Worm (Caenorhabditis elegans): ENCODE data around the gene Y49E10.4.
"Not testable (repeated sequence)": the region's sequence is repeated elsewhere in the genome, so short reads cannot be mapped to it uniquely, and the experiment has no call there.

DNA sequence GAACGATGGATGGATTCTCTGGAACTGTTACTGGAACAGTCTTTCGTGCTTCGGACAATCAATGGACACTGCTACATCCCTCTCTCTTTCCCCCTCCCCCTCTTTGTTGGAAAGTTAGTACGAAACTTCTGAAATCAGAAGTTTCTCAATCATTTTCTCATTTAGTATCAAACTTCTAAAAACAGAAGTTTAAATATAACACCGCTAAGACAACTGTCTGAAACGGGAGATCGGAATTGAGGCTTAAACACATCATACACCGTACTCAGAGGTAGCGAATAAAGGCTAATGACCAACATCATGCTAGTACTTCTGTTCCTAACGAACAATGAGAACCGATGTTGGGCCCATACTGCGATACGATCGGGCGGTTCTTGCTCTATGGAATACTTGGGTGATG, 3.0 kb upstream of the Y49E10.4 start, which contains the start of gene Y49E10.30:
- TF ChIP-seq D2030.7 (GFP tag; IDR thresholded peaks at IDR 0.05); lin-40 (tag; optimal IDR thresholded peaks at IDR 0.05); gei-17 (GFP tag; optimal IDR thresholded peaks at IDR 0.05); ztf-6 (GFP tag; IDR thresholded peaks at IDR 0.05); him-1 (tag; optimal IDR thresholded peaks at IDR 0.05); T07F8.4 (tag; optimal IDR thresholded peaks at IDR 0.05); Y95B8A.8 (GFP tag; IDR thresholded peaks at IDR 0.05); rpc-1 (optimal IDR thresholded peaks at IDR 0.05); rpc-1 (tag; optimal IDR thresholded peaks at IDR 0.05); ets-4 (GFP tag; optimal IDR thresholded peaks at IDR 0.05); snpc-4 (GFP tag; optimal IDR thresholded peaks at IDR 0.05); snpc-4 (tag; optimal IDR thresholded peaks at IDR 0.05); unc-130 (GFP tag; optimal IDR thresholded peaks at IDR 0.05); lag-1 (GFP tag; IDR thresholded peaks at IDR 0.05); zim-3 (tag; optimal IDR thresholded peaks at IDR 0.05); B0261.1 (tag; optimal IDR thresholded peaks at IDR 0.05): not testable (repeated sequence)
